Worm (Caenorhabditis elegans) whole organism, L2 larva: ENCODE data around the gene egl-3.

ENCODE experiments used
- C34F6.9 ChIP-seq: fragments of 150-350 bp; optimal IDR thresholded peaks from 2 replicates; lab custom pipeline; 2014; ENCODE audit warnings: missing biosample characterization, missing genetic modification characterization
- F13H6.1 ChIP-seq: sonication (generic microtip); optimal IDR thresholded peaks from 2 replicates; lab custom pipeline; 2016; ENCODE audit warnings: missing genetic modification characterization, missing compliant biosample characterization
- R02D3.7 ChIP-seq: fragments of 150-350 bp; optimal IDR thresholded peaks from 2 replicates; lab custom pipeline; 2014; ENCODE audit warnings: missing biosample characterization, missing genetic modification characterization
- Y55F3AM.14 ChIP-seq: fragments of 200-800 bp; sonication (Bioruptor generic); optimal IDR thresholded peaks from 2 replicates; lab custom pipeline; 2018; ENCODE audit warnings: mild to moderate bottlenecking, missing genetic modification characterization, missing compliant biosample characterization
- ZK546.5 ChIP-seq: sonication (generic microtip); optimal IDR thresholded peaks from 2 replicates; lab custom pipeline; 2017; ENCODE audit warnings: missing biosample characterization, missing genetic modification characterization
- alr-1 ChIP-seq: fragments of 150-350 bp; optimal IDR thresholded peaks from 2 replicates; lab custom pipeline; 2014; ENCODE audit warnings: missing biosample characterization, missing genetic modification characterization
- aly-2 ChIP-seq: fragments of 150-350 bp; optimal IDR thresholded peaks from 2 replicates; lab custom pipeline; 2014; ENCODE audit warnings: missing biosample characterization, missing genetic modification characterization
- ama-1 ChIP-seq: fragments of 150-350 bp; optimal IDR thresholded peaks from 2 replicates; lab custom pipeline; 2018; ENCODE audit warnings: inconsistent platforms
- blmp-1 ChIP-seq: sonication (generic microtip); optimal IDR thresholded peaks from 2 replicates; lab custom pipeline; 2017; ENCODE audit warnings: missing genetic modification characterization, mild to moderate bottlenecking, missing compliant biosample characterization, antibody characterized with exemption, moderate library complexity; ENCODE audit not compliant: insufficient read depth
- ceh-16 ChIP-seq: fragments of 150-350 bp; optimal IDR thresholded peaks from 2 replicates; lab custom pipeline; 2014; ENCODE audit warnings: missing biosample characterization, missing genetic modification characterization
- ceh-82 ChIP-seq: fragments of 150-350 bp; optimal IDR thresholded peaks from 2 replicates; lab custom pipeline; 2014; ENCODE audit warnings: missing biosample characterization, missing genetic modification characterization
- crh-2 ChIP-seq: sonication (generic microtip); optimal IDR thresholded peaks from 2 replicates; lab custom pipeline; 2017; ENCODE audit warnings: missing biosample characterization, missing genetic modification characterization
- dmd-4 ChIP-seq: sonication (generic microtip); optimal IDR thresholded peaks from 2 replicates; lab custom pipeline; 2017; ENCODE audit warnings: missing biosample characterization, missing genetic modification characterization
- egl-27 ChIP-seq: sonication (generic microtip); optimal IDR thresholded peaks from 3 replicates; lab custom pipeline; 2017; ENCODE audit warnings: missing biosample characterization, missing genetic modification reagents, missing genetic modification characterization
- elt-1 ChIP-seq: fragments of 150-350 bp; optimal IDR thresholded peaks from 2 replicates; lab custom pipeline; 2014; ENCODE audit warnings: missing biosample characterization, missing genetic modification characterization
- elt-3 ChIP-seq: sonication (generic microtip); optimal IDR thresholded peaks from 2 replicates; lab custom pipeline; 2017; ENCODE audit warnings: missing biosample characterization, missing genetic modification characterization
- fos-1 ChIP-seq: fragments of 150-350 bp; optimal IDR thresholded peaks from 2 replicates; lab custom pipeline; 2014; ENCODE audit warnings: missing biosample characterization, missing genetic modification characterization
- gmeb-1 ChIP-seq: fragments of 150-350 bp; optimal IDR thresholded peaks from 2 replicates; lab custom pipeline; 2014; ENCODE audit warnings: missing biosample characterization, missing genetic modification characterization
- lin-11 ChIP-seq: fragments of 150-350 bp; sonication (generic microtip); optimal IDR thresholded peaks from 2 replicates; lab custom pipeline; 2014; ENCODE audit warnings: missing biosample characterization, missing genetic modification characterization, inconsistent platforms, mixed read lengths
- lin-13 ChIP-seq: fragments of 150-350 bp; optimal IDR thresholded peaks from 2 replicates; lab custom pipeline; 2014; ENCODE audit warnings: missing biosample characterization, missing genetic modification reagents, missing genetic modification characterization
- lin-39 ChIP-seq: fragments of 150-350 bp; optimal IDR thresholded peaks from 2 replicates; lab custom pipeline; 2014; ENCODE audit warnings: missing biosample characterization, missing genetic modification reagents, missing genetic modification characterization
- lsy-2 ChIP-seq, 2 experiments: fragments of 150-350 bp in 1 of 2; sonication (generic microtip) in 1 of 2; optimal IDR thresholded peaks; 2 replicates each; lab custom pipeline; 2014 to 2017; ENCODE audit warnings: missing biosample characterization in 2 of 2, missing genetic modification characterization in 2 of 2
- mab-5 ChIP-seq: fragments of 150-350 bp; optimal IDR thresholded peaks from 2 replicates; lab custom pipeline; 2014; ENCODE audit warnings: missing biosample characterization, missing genetic modification characterization
- mbf-1 ChIP-seq: sonication (generic microtip); optimal IDR thresholded peaks from 2 replicates; lab custom pipeline; 2017; ENCODE audit warnings: missing biosample characterization, missing genetic modification characterization
- mdl-1 ChIP-seq, 2 experiments: fragments of 150-350 bp in 1 of 2; sonication (generic microtip) in 1 of 2; optimal IDR thresholded peaks; 2 replicates each; lab custom pipeline; 2017; ENCODE audit warnings: missing biosample characterization in 2 of 2, missing genetic modification characterization in 2 of 2
- nhr-10 ChIP-seq: sonication (generic microtip); optimal IDR thresholded peaks from 2 replicates; lab custom pipeline; 2017; ENCODE audit warnings: missing biosample characterization, missing genetic modification characterization
- nhr-11 ChIP-seq: fragments of 150-350 bp; optimal IDR thresholded peaks from 2 replicates; lab custom pipeline; 2014; ENCODE audit warnings: missing biosample characterization, missing genetic modification characterization
- nhr-12 ChIP-seq: fragments of 150-350 bp; optimal IDR thresholded peaks from 2 replicates; lab custom pipeline; 2014; ENCODE audit warnings: missing biosample characterization, missing genetic modification characterization
- nhr-129 ChIP-seq: fragments of 150-350 bp; optimal IDR thresholded peaks from 2 replicates; lab custom pipeline; 2014; ENCODE audit warnings: missing biosample characterization, missing genetic modification characterization
- nhr-21 ChIP-seq: fragments of 150-350 bp; optimal IDR thresholded peaks from 2 replicates; lab custom pipeline; 2014; ENCODE audit warnings: missing biosample characterization, missing genetic modification characterization
- nhr-23 ChIP-seq: fragments of 150-350 bp; optimal IDR thresholded peaks from 2 replicates; lab custom pipeline; 2014; ENCODE audit warnings: missing biosample characterization, missing genetic modification reagents, missing genetic modification characterization
- nhr-237 ChIP-seq: fragments of 150-350 bp; optimal IDR thresholded peaks from 2 replicates; lab custom pipeline; 2014; ENCODE audit warnings: missing biosample characterization, missing genetic modification characterization
- nhr-25 ChIP-seq: fragments of 150-350 bp; sonication (generic microtip); optimal IDR thresholded peaks from 3 replicates; lab custom pipeline; 2014; ENCODE audit warnings: missing biosample characterization, missing genetic modification characterization
- nhr-6 ChIP-seq: fragments of 150-350 bp; optimal IDR thresholded peaks from 2 replicates; lab custom pipeline; 2014; ENCODE audit warnings: missing biosample characterization, missing genetic modification characterization
- nhr-77 ChIP-seq: fragments of 150-350 bp; optimal IDR thresholded peaks from 2 replicates; lab custom pipeline; 2014; ENCODE audit warnings: missing biosample characterization, missing genetic modification characterization
- peb-1 ChIP-seq: fragments of 150-350 bp; optimal IDR thresholded peaks from 2 replicates; lab custom pipeline; 2014; ENCODE audit warnings: missing biosample characterization, missing genetic modification characterization
- sem-4 ChIP-seq: fragments of 150-350 bp; optimal IDR thresholded peaks from 2 replicates; lab custom pipeline; 2014; ENCODE audit warnings: missing biosample characterization, missing genetic modification reagents, missing genetic modification characterization
- skn-1 ChIP-seq: sonication (generic microtip); optimal IDR thresholded peaks from 2 replicates; lab custom pipeline; 2017; ENCODE audit warnings: missing biosample characterization, missing genetic modification characterization
- sma-3 ChIP-seq: sonication (generic microtip); optimal IDR thresholded peaks from 2 replicates; lab custom pipeline; 2016; ENCODE audit warnings: missing genetic modification reagents, missing genetic modification characterization, missing compliant biosample characterization
- sma-9 ChIP-seq, 2 experiments: fragments of 150-350 bp in 1 of 2; sonication (generic microtip) in 1 of 2; optimal IDR thresholded peaks; 2 replicates each; lab custom pipeline; 2014 to 2016; ENCODE audit warnings: missing genetic modification characterization in 2 of 2, mild to moderate bottlenecking in 1 of 2, missing biosample characterization in 1 of 2, missing compliant biosample characterization in 1 of 2, missing genetic modification reagents in 1 of 2, moderate library complexity in 1 of 2
- snpc-4 ChIP-seq: fragments of 150-350 bp; optimal IDR thresholded peaks from 2 replicates; lab custom pipeline; 2014; ENCODE audit warnings: missing biosample characterization, missing genetic modification characterization
- unc-39 ChIP-seq: fragments of 150-350 bp; optimal IDR thresholded peaks from 2 replicates; lab custom pipeline; 2014; ENCODE audit warnings: missing biosample characterization, missing genetic modification characterization
- unc-55 ChIP-seq: fragments of 150-350 bp; sonication (generic microtip); optimal IDR thresholded peaks from 3 replicates; lab custom pipeline; 2014; ENCODE audit warnings: missing biosample characterization, missing genetic modification reagents, missing genetic modification characterization
- unc-62 ChIP-seq: fragments of 150-350 bp; optimal IDR thresholded peaks from 2 replicates; lab custom pipeline; 2014; ENCODE audit warnings: missing biosample characterization, missing genetic modification reagents, missing genetic modification characterization
- zag-1 ChIP-seq: fragments of 150-350 bp; optimal IDR thresholded peaks from 2 replicates; lab custom pipeline; 2014; ENCODE audit warnings: missing biosample characterization, missing genetic modification characterization
- ztf-1 ChIP-seq: fragments of 200-800 bp; sonication (Bioruptor generic); conservative IDR thresholded peaks from 2 replicates; pipeline ENCODE4 v1.3.6; 2022; ENCODE audit warnings: missing genetic modification characterization, missing compliant biosample characterization
- ztf-11 ChIP-seq: sonication (generic microtip); optimal IDR thresholded peaks from 2 replicates; lab custom pipeline; 2017; ENCODE audit warnings: missing biosample characterization, missing genetic modification characterization
- ztf-4 ChIP-seq: fragments of 150-350 bp; optimal IDR thresholded peaks from 2 replicates; lab custom pipeline; 2014; ENCODE audit warnings: missing biosample characterization, missing genetic modification characterization

Gene egl-3

DNA sequence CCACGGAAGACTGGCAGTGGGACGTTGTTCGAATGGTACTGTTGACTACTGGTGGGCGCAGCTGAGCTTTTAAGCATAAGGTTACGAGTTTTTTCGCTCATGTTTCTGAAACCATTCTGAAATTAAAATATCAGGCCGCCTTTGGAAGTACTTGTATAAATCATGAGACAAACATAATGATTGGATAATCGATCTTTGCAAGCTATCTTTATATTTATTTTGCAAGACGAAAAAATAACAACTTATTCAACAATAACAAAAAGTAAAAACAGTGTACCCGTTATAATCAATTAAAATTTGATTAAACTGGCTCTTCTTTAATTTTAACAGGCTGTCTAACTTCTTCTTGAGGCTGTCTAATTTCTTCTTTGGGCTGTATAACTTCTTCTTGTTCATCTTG, 31.9 kb upstream of the egl-3 start, which contains the start of gene ZK856.16:
Gene ZK856.16, minus strand, starts transcription at position 101 of the 400 bp plus-strand sequence.
- TF ChIP-seq nhr-6 (tag; lab: Kevin White, UChicago): no peak
- no peak for TF ChIP-seq nhr-129 (tag; lab: Kevin White, UChicago)

DNA sequence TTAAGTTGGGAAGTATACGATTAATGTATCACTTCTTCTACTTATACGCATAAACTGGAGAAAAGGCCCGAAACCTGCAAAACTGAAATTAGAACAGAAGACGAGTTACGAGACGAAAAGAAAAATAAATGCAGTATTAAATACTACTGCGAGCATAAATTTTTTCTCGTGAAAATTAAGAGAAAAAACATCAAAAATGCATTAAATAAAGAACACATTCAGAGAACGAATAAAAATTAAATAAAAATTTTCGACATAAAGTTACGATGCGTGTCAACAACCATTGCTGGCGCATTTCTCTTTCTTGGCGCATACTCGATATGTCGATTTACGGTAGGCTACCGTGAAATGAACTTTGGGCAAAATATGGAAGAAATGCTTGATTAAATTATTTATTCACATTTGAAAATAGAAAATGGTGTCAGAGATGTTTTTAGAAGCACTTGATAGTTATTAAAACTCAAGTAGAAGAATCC, 31.3 kb upstream of the egl-3 start, which contains the start of the genes ZK856.19 and ZK856.11:
Gene ZK856.19, minus strand, starts transcription at position 51 of the 476 bp plus-strand sequence.
Gene ZK856.11, minus strand, starts transcription at position 76 of the 476 bp plus-strand sequence.
- TF ChIP-seq snpc-4 (tag; lab: Kevin White, UChicago) (no peak), mab-5 (tag; lab: Kevin White, UChicago) (peak; percentile 37), ztf-4 (no peak), nhr-11 (tag; lab: Kevin White, UChicago) (no peak), egl-27 (tag; lab: Kevin White, UChicago) (no peak), mbf-1 (tag; lab: Kevin White, UChicago) (no peak), crh-2 (tag; lab: Kevin White, UChicago) (peak; percentile 76), nhr-12 (no peak), Y55F3AM.14 (no peak), sma-3 (GFP tag; lab: Kevin White, UChicago) (peak; percentile 62), lin-39 (tag; lab: Kevin White, UChicago) (no peak), ztf-11 (tag; lab: Kevin White, UChicago) (no peak), unc-62 (GFP tag; lab: Kevin White, UChicago) (no peak), C34F6.9 (tag; lab: Kevin White, UChicago) (peak; percentile 86), nhr-237 (no peak), ztf-1 (no peak), ceh-16 (no peak), blmp-1 (no peak), nhr-77 (no peak), F13H6.1 (tag; lab: Kevin White, UChicago) (no peak), unc-55 (GFP tag; lab: Kevin White, UChicago) (peak; percentile 72), nhr-25 (tag; lab: Kevin White, UChicago) (peak; percentile 66), sma-9 (GFP tag; optimal IDR thresholded peaks at IDR 0.05; lab: Kevin White, UChicago) (peak; percentile 41), sma-9 (tag; optimal IDR thresholded peaks at IDR 0.05; lab: Kevin White, UChicago) (no peak), fos-1 (tag; lab: Kevin White, UChicago) (no peak), nhr-23 (no peak), sem-4 (tag; lab: Kevin White, UChicago) (peak; percentile 21), ama-1 (lab: Kevin White, UChicago) (peak; percentile 25), aly-2 (tag; lab: Kevin White, UChicago) (no peak), gmeb-1 (tag; lab: Kevin White, UChicago) (peak; percentile 80), lin-11 (tag; lab: Kevin White, UChicago) (no peak), nhr-129 (tag; lab: Kevin White, UChicago) (peak; percentile 43), zag-1 (tag; lab: Kevin White, UChicago) (no peak), unc-39 (tag; lab: Kevin White, UChicago) (no peak), elt-3 (no peak), nhr-21 (tag; lab: Kevin White, UChicago) (peak; percentile 41), skn-1 (tag; lab: Kevin White, UChicago) (no peak), ceh-82 (no peak), ZK546.5 (tag; lab: Kevin White, UChicago) (no peak), nhr-6 (tag; lab: Kevin White, UChicago) (no peak), peb-1 (tag; lab: Kevin White, UChicago) (no peak), nhr-10 (tag; lab: Kevin White, UChicago) (no peak), elt-1 (tag; lab: Kevin White, UChicago) (no peak), dmd-4 (tag; lab: Kevin White, UChicago) (no peak), mdl-1 (tag; optimal IDR thresholded peaks at IDR 0.05; lab: Kevin White, UChicago) (no peak), lin-13 (GFP tag; lab: Kevin White, UChicago) (peak; percentile 51), alr-1 (tag; lab: Kevin White, UChicago) (no peak), lsy-2 (tag; optimal IDR thresholded peaks at IDR 0.05; lab: Kevin White, UChicago) (peak; percentile 67 to 89), R02D3.7 (tag; lab: Kevin White, UChicago) (peak; percentile 52)
- TF ChIP-seq, all 48 proteins: peak for 15
